Worm (Caenorhabditis elegans): ENCODE results near the gene cfap-36.

Gene cfap-36

ce11 chrV:156044-156869 is 15.8 kb downstream of the cfap-36 start, which contains the start of gene ttb-1 (continued):
- no peak for TF ChIP-seq rpc-1 (optimal IDR thresholded peaks at IDR 0.05)
- TF ChIP-seq rpc-1 (tag; optimal IDR thresholded peaks at IDR 0.05): no peak
- no peak for TF ChIP-seq F23B12.7 (tag; optimal IDR thresholded peaks at IDR 0.05; ENCODE audit: insufficient read depth)
- no peak for TF ChIP-seq atf-7 (tag; optimal IDR thresholded peaks at IDR 0.05)
- TF ChIP-seq egl-44 (GFP tag; IDR thresholded peaks at IDR 0.05): no peak
- TF ChIP-seq F49E8.2 (tag; optimal IDR thresholded peaks at IDR 0.05; ENCODE audit: insufficient read depth): no peak
- TF ChIP-seq dpl-1 (GFP tag; optimal IDR thresholded peaks at IDR 0.05): peak; percentile 21

- no peak for TF ChIP-seq Y95B8A.8 (GFP tag; IDR thresholded peaks at IDR 0.05)
- TF ChIP-seq somi-1 (GFP tag; optimal IDR thresholded peaks at IDR 0.05): no peak
- TF ChIP-seq ceh-40 (GFP tag; IDR thresholded peaks at IDR 0.05): no peak
- TF ChIP-seq snpc-4 (GFP tag; optimal IDR thresholded peaks at IDR 0.05): no peak
- no peak for TF ChIP-seq snpc-4 (tag; optimal IDR thresholded peaks at IDR 0.05)
- TF ChIP-seq lag-1 (GFP tag; IDR thresholded peaks at IDR 0.05): no peak
- TF ChIP-seq chd-7 (tag; optimal IDR thresholded peaks at IDR 0.05): no peak
- TF ChIP-seq bed-2 (GFP tag; IDR thresholded peaks at IDR 0.05): 0 out of 2 replicates have a peak, but pooled peaks have one; percentile 31
- no peak for TF ChIP-seq lin-40 (tag; optimal IDR thresholded peaks at IDR 0.05)
- no peak for TF ChIP-seq atf-7 (tag; optimal IDR thresholded peaks at IDR 0.05)
- TF ChIP-seq madf-8 (GFP tag; conservative IDR thresholded peaks at IDR 0.05): no peak
- no peak for TF ChIP-seq F55B11.4 (tag; optimal IDR thresholded peaks at IDR 0.05; ENCODE audit: borderline replicate concordance, insufficient read depth)
- no peak for TF ChIP-seq hsf-1 (GFP tag; IDR thresholded peaks at IDR 0.05)
- no peak for TF ChIP-seq let-607 (tag; optimal IDR thresholded peaks at IDR 0.05)
- TF ChIP-seq lsl-1 (GFP tag; optimal IDR thresholded peaks at IDR 0.05): no peak
- no peak for TF ChIP-seq nhr-120 (GFP tag; IDR thresholded peaks at IDR 0.05)
- no peak for TF ChIP-seq unc-62 (GFP tag; optimal IDR thresholded peaks at IDR 0.05)
- no peak for TF ChIP-seq egl-44 (GFP tag; IDR thresholded peaks at IDR 0.05)
- no peak for TF ChIP-seq ceh-91 (GFP tag; IDR thresholded peaks at IDR 0.05)
- no peak for TF ChIP-seq nfya-1 (tag; optimal IDR thresholded peaks at IDR 0.05; ENCODE audit: borderline replicate concordance, insufficient read depth)
- TF ChIP-seq attf-5 (GFP tag; optimal IDR thresholded peaks at IDR 0.05): peak; percentile 7
- TF ChIP-seq dpl-1 (GFP tag; optimal IDR thresholded peaks at IDR 0.05): no peak
- TF ChIP-seq ztf-3 (GFP tag; optimal IDR thresholded peaks at IDR 0.05): no peak
- TF ChIP-seq sdz-38 (tag; optimal IDR thresholded peaks at IDR 0.05): no peak
- no peak for TF ChIP-seq Y56A3A.18 (GFP tag; IDR thresholded peaks at IDR 0.05)
- no peak for TF ChIP-seq F33H1.4 (GFP tag; IDR thresholded peaks at IDR 0.05)
- no peak for TF ChIP-seq snpc-3.4 (tag; optimal IDR thresholded peaks at IDR 0.05)
- no peak for TF ChIP-seq nfyb-1 (GFP tag; IDR thresholded peaks at IDR 0.05)
- no peak for TF ChIP-seq F23B12.7 (tag; optimal IDR thresholded peaks at IDR 0.05; ENCODE audit: insufficient read depth)
- TF ChIP-seq bed-1 (GFP tag; IDR thresholded peaks at IDR 0.05): no peak
- TF ChIP-seq F22D6.2 (tag; optimal IDR thresholded peaks at IDR 0.05): no peak
- TF ChIP-seq F37B4.10 (GFP tag; IDR thresholded peaks at IDR 0.05): no peak
- TF ChIP-seq madf-3 (GFP tag; IDR thresholded peaks at IDR 0.05): no peak
- TF ChIP-seq ztf-18 (tag; optimal IDR thresholded peaks at IDR 0.05): no peak
- no peak for TF ChIP-seq hmg-20 (GFP tag; IDR thresholded peaks at IDR 0.05)
- TF ChIP-seq snpc-1.1 (tag; optimal IDR thresholded peaks at IDR 0.05; ENCODE audit: insufficient read depth): no peak
- TF ChIP-seq D2030.7 (GFP tag; IDR thresholded peaks at IDR 0.05): no peak
- TF ChIP-seq efl-1 (GFP tag; optimal IDR thresholded peaks at IDR 0.05): no peak
- no peak for TF ChIP-seq ccch-3 (GFP tag; optimal IDR thresholded peaks at IDR 0.05)
- TF ChIP-seq zfh-2 (GFP tag; conservative IDR thresholded peaks at IDR 0.05): peak; percentile 48; the same call in 1 of the 2 replicates
- TF ChIP-seq unc-130 (GFP tag; optimal IDR thresholded peaks at IDR 0.05): no peak
- no peak for TF ChIP-seq hlh-26 (GFP tag; conservative IDR thresholded peaks at IDR 0.05)
These were observed 16.8 kb downstream of the cfap-36 start for ce11 chrV:155215-155614.
